Worm (Caenorhabditis elegans) whole organism, early embryonic: ENCODE data around the gene hel-1.

Source experiments
- B0310.2 ChIP-seq: sonication (generic microtip); optimal IDR thresholded peaks from 2 replicates; lab custom pipeline; 2016; ENCODE audit warnings: mild to moderate bottlenecking, missing genetic modification characterization, missing compliant biosample characterization
- F13C5.2 ChIP-seq: sonication (generic microtip); optimal IDR thresholded peaks from 2 replicates; lab custom pipeline; 2017; ENCODE audit warnings: mild to moderate bottlenecking, missing genetic modification characterization, inconsistent platforms, missing compliant biosample characterization
- aly-1 ChIP-seq: sonication (generic microtip); optimal IDR thresholded peaks from 2 replicates; lab custom pipeline; 2016; ENCODE audit warnings: missing genetic modification characterization, missing compliant biosample characterization
- ama-1 ChIP-seq: fragments of 150-350 bp; optimal IDR thresholded peaks from 2 replicates; lab custom pipeline; 2014
- ceh-13 ChIP-seq: fragments of 200-800 bp; sonication (Bioruptor generic); optimal IDR thresholded peaks from 2 replicates; lab custom pipeline; 2018; ENCODE audit warnings: mild to moderate bottlenecking, missing genetic modification characterization, missing compliant biosample characterization
- ceh-36 ChIP-seq: sonication (generic microtip); optimal IDR thresholded peaks from 2 replicates; lab custom pipeline; 2016; ENCODE audit warnings: missing genetic modification characterization, inconsistent platforms, missing compliant biosample characterization
- ets-7 ChIP-seq: sonication (generic microtip); optimal IDR thresholded peaks from 2 replicates; lab custom pipeline; 2016; ENCODE audit warnings: missing genotype, missing genetic modification characterization, missing compliant biosample characterization
- flt-1 ChIP-seq: fragments of 200-800 bp; sonication (Bioruptor generic); IDR thresholded peaks from 2 replicates; pipeline ENCODE4 v1.3.6; 2022; ENCODE audit warnings: missing genetic modification characterization, missing compliant biosample characterization
- hmbx-1 ChIP-seq: sonication (generic microtip); optimal IDR thresholded peaks from 2 replicates; lab custom pipeline; 2016; ENCODE audit warnings: mild to moderate bottlenecking, missing genetic modification characterization, missing compliant biosample characterization
- hmg-4 ChIP-seq: fragments of 200-800 bp; sonication (Bioruptor generic); optimal IDR thresholded peaks from 2 replicates; lab custom pipeline; 2018; ENCODE audit warnings: mild to moderate bottlenecking, missing genetic modification characterization, missing compliant biosample characterization
- hnd-1 ChIP-seq: sonication (generic microtip); optimal IDR thresholded peaks from 2 replicates; lab custom pipeline; 2016; ENCODE audit warnings: missing genetic modification characterization, missing compliant biosample characterization
- pes-1 ChIP-seq: fragments of 200-800 bp; sonication (Bioruptor generic); IDR thresholded peaks from 2 replicates; pipeline ENCODE4 v1.3.6; 2022; ENCODE audit warnings: missing genetic modification reagents, missing genetic modification characterization, missing compliant biosample characterization
- scrt-1 ChIP-seq: fragments of 200-800 bp; sonication (Bioruptor generic); IDR thresholded peaks from 2 replicates; pipeline ENCODE4 v1.3.6; 2022; ENCODE audit warnings: missing genetic modification characterization, missing compliant biosample characterization
- sea-1 ChIP-seq: fragments of 200-800 bp; sonication (Bioruptor generic); conservative IDR thresholded peaks from 2 replicates; pipeline ENCODE4 v1.3.6; 2022; ENCODE audit warnings: missing genetic modification characterization, missing compliant biosample characterization
- tbx-11 ChIP-seq: fragments of 200-800 bp; sonication (Bioruptor generic); IDR thresholded peaks from 2 replicates; pipeline ENCODE4 v1.3.6; 2022; ENCODE audit warnings: missing genetic modification characterization, missing compliant biosample characterization
- tbx-37 ChIP-seq: fragments of 200-800 bp; sonication (Bioruptor generic); conservative IDR thresholded peaks from 2 replicates; pipeline ENCODE4 v1.3.6; 2022; ENCODE audit warnings: missing genetic modification reagents, missing genetic modification characterization, missing compliant biosample characterization
- tra-4 ChIP-seq: sonication (generic microtip); optimal IDR thresholded peaks from 2 replicates; lab custom pipeline; 2017; ENCODE audit warnings: missing genetic modification characterization, missing compliant biosample characterization

Gene hel-1

ce11 chrII:8354233-8354750 is 25.6 kb upstream of the hel-1 start, which contains the start of gene C26D10.6:
TSS of gene C26D10.6 (minus strand) at chrII:8354700.
- TF ChIP-seq ets-7 (tag; lab: Kevin White, UChicago): no peak
- no peak for TF ChIP-seq tra-4 (tag; lab: Kevin White, UChicago)
- no peak for TF ChIP-seq pes-1 (GFP tag; lab: Robert Waterston, UW)
- TF ChIP-seq sea-1 (GFP tag; lab: Robert Waterston, UW): no peak
- no peak for TF ChIP-seq ama-1 (lab: Kevin White, UChicago)
- TF ChIP-seq ceh-13 (GFP tag; lab: Kevin White, UChicago): no peak
- TF ChIP-seq F13C5.2 (tag; lab: Kevin White, UChicago): no peak

- TF ChIP-seq aly-1 (no peak), hnd-1 (tag; lab: Kevin White, UChicago) (no peak), tra-4 (tag; lab: Kevin White, UChicago) (no peak), ceh-13 (GFP tag; lab: Kevin White, UChicago) (no peak), ama-1 (lab: Kevin White, UChicago) (no peak), tbx-37 (GFP tag; lab: Robert Waterston, UW) (no peak), sea-1 (GFP tag; lab: Robert Waterston, UW) (no peak), tbx-11 (GFP tag; lab: Robert Waterston, UW) (no peak), flt-1 (GFP tag; lab: Robert Waterston, UW) (no peak), F13C5.2 (tag; lab: Kevin White, UChicago) (no peak)
Measured at ce11 chrII:8353288-8353687, 24.6 kb upstream of the hel-1 start.

- no peak for TF ChIP-seq ceh-13 (GFP tag; lab: Kevin White, UChicago)
- TF ChIP-seq flt-1 (GFP tag; lab: Robert Waterston, UW): no peak
- no peak for TF ChIP-seq tbx-37 (GFP tag; lab: Robert Waterston, UW)
- no peak for TF ChIP-seq tra-4 (tag; lab: Kevin White, UChicago)
- no peak for TF ChIP-seq hmg-4 (GFP tag; lab: Kevin White, UChicago)
- no peak for TF ChIP-seq F13C5.2 (tag; lab: Kevin White, UChicago)
- no peak for TF ChIP-seq hmbx-1 (tag; lab: Kevin White, UChicago)
- TF ChIP-seq ama-1 (lab: Kevin White, UChicago): no peak
- no peak for TF ChIP-seq ceh-36
- TF ChIP-seq aly-1: no peak
Measured at ce11 chrII:8346384-8346783, 17.7 kb upstream of the hel-1 start, which contains the start of gene eff-1. TSS of gene eff-1 (plus strand) at chrII:8346684.

- no peak for TF ChIP-seq aly-1
- TF ChIP-seq ets-7 (tag; lab: Kevin White, UChicago): no peak
- TF ChIP-seq F13C5.2 (tag; lab: Kevin White, UChicago): no peak
- no peak for TF ChIP-seq ceh-36
- no peak for TF ChIP-seq tra-4 (tag; lab: Kevin White, UChicago)
- no peak for TF ChIP-seq sea-1 (GFP tag; lab: Robert Waterston, UW)
- no peak for TF ChIP-seq flt-1 (GFP tag; lab: Robert Waterston, UW)
- no peak for TF ChIP-seq ceh-13 (GFP tag; lab: Kevin White, UChicago)
- no peak for TF ChIP-seq hnd-1 (tag; lab: Kevin White, UChicago)
- TF ChIP-seq scrt-1 (GFP tag; lab: Robert Waterston, UW): no peak
- no peak for TF ChIP-seq hmbx-1 (tag; lab: Kevin White, UChicago)
- TF ChIP-seq ama-1 (lab: Kevin White, UChicago): no peak
Measured at ce11 chrII:8345613-8346012, 16.9 kb upstream of the hel-1 start.

- TF ChIP-seq hmg-4 (GFP tag; lab: Kevin White, UChicago) (no peak), ets-7 (tag; lab: Kevin White, UChicago) (no peak), pes-1 (GFP tag; lab: Robert Waterston, UW) (no peak), hmbx-1 (tag; lab: Kevin White, UChicago) (no peak), sea-1 (GFP tag; lab: Robert Waterston, UW) (no peak)
Measured at ce11 chrII:8344803-8345202, 16.1 kb upstream of the hel-1 start.

ce11 chrII:8339108-8339507 is 10.4 kb upstream of the hel-1 start:
- TF ChIP-seq aly-1: no peak
- TF ChIP-seq ceh-13 (GFP tag; lab: Kevin White, UChicago): no peak
- no peak for TF ChIP-seq pes-1 (GFP tag; lab: Robert Waterston, UW)
- TF ChIP-seq tbx-37 (GFP tag; lab: Robert Waterston, UW): no peak
- no peak for TF ChIP-seq flt-1 (GFP tag; lab: Robert Waterston, UW)
- TF ChIP-seq scrt-1 (GFP tag; lab: Robert Waterston, UW): no peak
- no peak for TF ChIP-seq hnd-1 (tag; lab: Kevin White, UChicago)

- TF ChIP-seq ama-1 (lab: Kevin White, UChicago) (no peak), hmg-4 (GFP tag; lab: Kevin White, UChicago) (no peak), tbx-11 (GFP tag; lab: Robert Waterston, UW) (no peak), aly-1 (no peak), flt-1 (GFP tag; lab: Robert Waterston, UW) (no peak), B0310.2 (tag; lab: Kevin White, UChicago) (no peak), pes-1 (GFP tag; lab: Robert Waterston, UW) (no peak), hnd-1 (tag; lab: Kevin White, UChicago) (no peak), tra-4 (tag; lab: Kevin White, UChicago) (no peak), ceh-13 (GFP tag; lab: Kevin White, UChicago) (no peak), ceh-36 (no peak), tbx-37 (GFP tag; lab: Robert Waterston, UW) (no peak), ets-7 (tag; lab: Kevin White, UChicago) (no peak), sea-1 (GFP tag; lab: Robert Waterston, UW) (no peak)
Measured at ce11 chrII:8333643-8334042, 5.0 kb upstream of the hel-1 start, which contains the start of gene C26D10.7. TSS of gene C26D10.7 (plus strand) at chrII:8333943.
